Worm (Caenorhabditis elegans) whole organism, mixed stage, embryonic: ENCODE results near the gene catp-8.

Experiments used
- lsy-2 ChIP-seq: fragments of 150-350 bp; optimal IDR thresholded peaks from 2 replicates; lab custom pipeline; 2014; ENCODE audit warnings: missing biosample characterization, missing genetic modification characterization
- mep-1 ChIP-seq: fragments of 150-350 bp; optimal IDR thresholded peaks from 2 replicates; lab custom pipeline; 2017; ENCODE audit warnings: missing biosample characterization, missing genetic modification reagents, missing genetic modification characterization, inconsistent platforms
- nhr-237 ChIP-seq: fragments of 150-350 bp; optimal IDR thresholded peaks from 2 replicates; lab custom pipeline; 2014; ENCODE audit warnings: missing biosample characterization, missing genetic modification characterization
- pha-4 ChIP-seq: fragments of 150-350 bp; optimal IDR thresholded peaks from 2 replicates; lab custom pipeline; 2018; ENCODE audit warnings: missing biosample characterization, missing genetic modification reagents, missing genetic modification characterization
- snpc-4 ChIP-seq: fragments of 150-350 bp; optimal IDR thresholded peaks from 2 replicates; lab custom pipeline; 2014; ENCODE audit warnings: missing biosample characterization, missing genetic modification characterization
- zip-8 ChIP-seq: fragments of 150-350 bp; optimal IDR thresholded peaks from 2 replicates; lab custom pipeline; 2014; ENCODE audit warnings: missing biosample characterization, missing genetic modification characterization
- ztf-11 ChIP-seq: fragments of 150-350 bp; optimal IDR thresholded peaks from 2 replicates; lab custom pipeline; 2014; ENCODE audit warnings: missing biosample characterization, missing genetic modification characterization

DNA sequence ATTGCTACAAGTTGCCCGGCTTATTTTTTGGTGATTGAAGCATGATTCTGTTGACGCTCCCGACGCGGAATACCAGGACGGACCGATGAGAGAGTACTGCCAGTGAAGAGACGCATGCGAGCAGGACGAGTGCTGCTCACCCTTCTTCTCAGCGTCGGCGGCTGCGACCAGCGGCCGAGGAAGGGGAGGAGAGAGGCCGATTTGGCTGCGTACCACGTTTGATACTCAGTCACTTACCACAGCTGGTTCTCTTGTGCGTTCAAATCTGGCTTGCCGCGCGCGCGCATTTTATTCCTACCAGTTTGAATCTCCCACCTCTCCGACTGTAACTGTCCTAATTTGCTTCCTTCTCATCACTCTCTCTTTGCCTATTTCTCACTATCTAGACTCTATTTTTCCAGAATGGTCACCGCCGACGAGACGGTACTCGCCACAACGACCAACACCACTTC is 45.2 kb upstream of the catp-8 start, which contains the start of gene mep-1:
- TF ChIP-seq zip-8 (tag; lab: Kevin White, UChicago) (no peak), mep-1 (tag; lab: Kevin White, UChicago) (no peak), pha-4 (peak; percentile 68), snpc-4 (tag; lab: Kevin White, UChicago) (no peak), lsy-2 (tag; lab: Kevin White, UChicago) (peak; percentile 59), nhr-237 (tag; lab: Kevin White, UChicago) (no peak), ztf-11 (tag; lab: Kevin White, UChicago) (peak; percentile 34)
